Fruit fly (Drosophila melanogaster) whole organism, embryonic: ENCODE measurements around the gene CG10137.

ENCODE experiments used
- CG10267 ChIP-seq: fragments of 200-800 bp; sonication (Bioruptor generic); optimal IDR thresholded peaks from 2 replicates; lab custom pipeline; 2018; ENCODE audit warnings: missing biosample characterization, mild to moderate bottlenecking, missing genetic modification characterization, moderate library complexity
- CG10431 ChIP-seq: fragments of 200-800 bp; sonication (Bioruptor generic); optimal IDR thresholded peaks from 3 replicates; lab custom pipeline; 2018; ENCODE audit warnings: missing biosample characterization, mild to moderate bottlenecking, missing genetic modification characterization
- CG10654 ChIP-seq: fragments of 200-800 bp; sonication (Bioruptor generic); optimal IDR thresholded peaks from 2 replicates; lab custom pipeline; 2016; ENCODE audit warnings: missing biosample characterization, missing genetic modification characterization
- CG13123 ChIP-seq: fragments of 200-800 bp; sonication (Bioruptor generic); optimal IDR thresholded peaks from 2 replicates; lab custom pipeline; 2016; ENCODE audit warnings: missing biosample characterization, missing genetic modification characterization
- CG13287 ChIP-seq: fragments of 200-800 bp; sonication (Bioruptor generic); IDR thresholded peaks from 2 replicates; pipeline ENCODE4 v1.3.6; 2022; ENCODE audit warnings: missing biosample characterization, missing genetic modification characterization; ENCODE audit not compliant: partially characterized antibody
- CG14667 ChIP-seq: fragments of 200-800 bp; sonication (Bioruptor generic); IDR thresholded peaks from 2 replicates; pipeline ENCODE4 v1.3.6; 2022; ENCODE audit warnings: missing biosample characterization, missing genetic modification characterization
- CG14710 ChIP-seq: fragments of 200-800 bp; sonication (Bioruptor generic); optimal IDR thresholded peaks from 3 replicates; lab custom pipeline; 2019; ENCODE audit warnings: missing biosample characterization, mild to moderate bottlenecking, missing genetic modification characterization, moderate library complexity
- CG1603 ChIP-seq: fragments of 200-800 bp; sonication (Bioruptor generic); optimal IDR thresholded peaks from 2 replicates; lab custom pipeline; 2019; ENCODE audit warnings: missing biosample characterization, mild to moderate bottlenecking, missing genetic modification characterization, moderate library complexity
- CG18262 ChIP-seq: fragments of 200-800 bp; optimal IDR thresholded peaks from 3 replicates; lab custom pipeline; 2019; ENCODE audit warnings: missing biosample characterization, mild to moderate bottlenecking, missing genetic modification characterization, moderate library complexity
- CG33557 ChIP-seq: fragments of 200-800 bp; sonication (Bioruptor generic); optimal IDR thresholded peaks from 2 replicates; lab custom pipeline; 2019; ENCODE audit warnings: missing biosample characterization, mild to moderate bottlenecking, missing genetic modification characterization, moderate library complexity
- CG42726 ChIP-seq: fragments of 200-800 bp; sonication (Bioruptor generic); IDR thresholded peaks from 2 replicates; pipeline ENCODE4 v1.3.6; 2022; ENCODE audit warnings: missing biosample characterization, missing genetic modification characterization; ENCODE audit not compliant: partially characterized antibody
- CG6791 ChIP-seq: fragments of 200-800 bp; sonication (Bioruptor generic); IDR thresholded peaks from 3 replicates; pipeline ENCODE4 v1.3.6; 2022; ENCODE audit warnings: missing biosample characterization, missing genetic modification characterization; ENCODE audit not compliant: partially characterized antibody
- CG7963 ChIP-seq: fragments of 200-800 bp; sonication (Bioruptor generic); IDR thresholded peaks from 3 replicates; pipeline ENCODE4 v1.3.6; 2022; ENCODE audit warnings: missing biosample characterization, missing genetic modification characterization; ENCODE audit not compliant: partially characterized antibody
- Chrac-16 ChIP-seq: fragments of 200-800 bp; sonication (Bioruptor generic); optimal IDR thresholded peaks from 3 replicates; lab custom pipeline; 2016; ENCODE audit warnings: missing biosample characterization, missing genetic modification characterization
- CrebB ChIP-seq: fragments of 200-800 bp; sonication (Bioruptor generic); optimal IDR thresholded peaks from 3 replicates; lab custom pipeline; 2018; ENCODE audit warnings: missing biosample characterization, mild to moderate bottlenecking, missing genetic modification characterization
- Dll ChIP-seq: fragments of 200-800 bp; sonication (Bioruptor generic); IDR thresholded peaks from 4 replicates; pipeline ENCODE4 v1.3.6; 2022; ENCODE audit warnings: missing biosample characterization, missing genetic modification characterization; ENCODE audit not compliant: partially characterized antibody
- Dp ChIP-seq: fragments of 200-800 bp; sonication (Bioruptor generic); optimal IDR thresholded peaks from 2 replicates; lab custom pipeline; 2018; ENCODE audit warnings: missing biosample characterization, mild to moderate bottlenecking, missing genetic modification characterization, moderate library complexity
- Dref ChIP-seq: fragments of 200-800 bp; sonication (Bioruptor generic); IDR thresholded peaks from 2 replicates; pipeline ENCODE4 v1.3.6; 2022; ENCODE audit warnings: missing biosample characterization, missing genetic modification characterization
- HLH4C ChIP-seq: fragments of 200-800 bp; sonication (Bioruptor generic); IDR thresholded peaks from 3 replicates; pipeline ENCODE4 v1.3.6; 2022; ENCODE audit warnings: missing biosample characterization, missing genetic modification characterization; ENCODE audit not compliant: partially characterized antibody
- MBD-R2 ChIP-seq: fragments of 200-800 bp; sonication (Bioruptor generic); IDR thresholded peaks from 2 replicates; pipeline ENCODE4 v1.3.6; 2022; ENCODE audit warnings: missing biosample characterization, missing genetic modification characterization
- MESR4 ChIP-seq: fragments of 200-800 bp; sonication (Bioruptor generic); optimal IDR thresholded peaks from 2 replicates; lab custom pipeline; 2018; ENCODE audit warnings: missing biosample characterization, mild to moderate bottlenecking, missing genetic modification characterization, moderate library complexity
- Opbp ChIP-seq: fragments of 200-800 bp; sonication (Bioruptor generic); IDR thresholded peaks from 3 replicates; pipeline ENCODE4 v1.3.6; 2022; ENCODE audit warnings: missing biosample characterization, missing genetic modification characterization; ENCODE audit not compliant: partially characterized antibody
- Scr ChIP-seq: fragments of 200-800 bp; sonication (Bioruptor generic); IDR thresholded peaks from 2 replicates; pipeline ENCODE4 v1.3.6; 2022; ENCODE audit warnings: missing biosample characterization, missing genetic modification characterization; ENCODE audit not compliant: partially characterized antibody
- Sox102F ChIP-seq: fragments of 200-800 bp; sonication (Bioruptor generic); optimal IDR thresholded peaks from 2 replicates; lab custom pipeline; 2018; ENCODE audit warnings: missing biosample characterization, mild to moderate bottlenecking, missing genetic modification characterization, moderate library complexity
- Sry-δ ChIP-seq: fragments of 200-800 bp; sonication (Bioruptor generic); optimal IDR thresholded peaks from 2 replicates; lab custom pipeline; 2016; ENCODE audit warnings: missing biosample characterization, missing genetic modification characterization
- Stat92E ChIP-seq, 3 experiments: fragments of >200 bp in 2 of 3; fragments of 200-800 bp in 1 of 3; sonication (Bioruptor generic) in 1 of 3; optimal IDR thresholded peaks; 2 replicates each; lab custom pipeline; 2017 to 2019; ENCODE audit warnings: missing biosample characterization in 3 of 3, missing genetic modification characterization in 3 of 3, mild to moderate bottlenecking in 1 of 3, moderate library complexity in 1 of 3
- YL-1 ChIP-seq: fragments of 200-800 bp; sonication (Bioruptor generic); optimal IDR thresholded peaks from 3 replicates; lab custom pipeline; 2017; ENCODE audit warnings: missing biosample characterization, mild to moderate bottlenecking, missing genetic modification characterization
- bbx ChIP-seq: fragments of 200-800 bp; sonication (Bioruptor generic); IDR thresholded peaks from 2 replicates; pipeline ENCODE4 v1.3.6; 2022; ENCODE audit warnings: missing biosample characterization, missing genetic modification characterization; ENCODE audit not compliant: partially characterized antibody
- crp ChIP-seq, 2 experiments: fragments of 200-800 bp; sonication (Bioruptor generic); optimal IDR thresholded peaks; 2 replicates in 1 of 2; 3 replicates in 1 of 2; lab custom pipeline; 2017; ENCODE audit warnings: missing biosample characterization in 2 of 2, missing genetic modification characterization in 2 of 2, mild to moderate bottlenecking in 1 of 2, moderate library complexity in 1 of 2
- hb ChIP-seq: fragments of 200-800 bp; sonication (Bioruptor generic); IDR thresholded peaks from 3 replicates; pipeline ENCODE4 v1.3.6; 2022; ENCODE audit warnings: missing biosample characterization, missing genetic modification characterization; ENCODE audit not compliant: partially characterized antibody
- kah ChIP-seq: fragments of 200-800 bp; sonication (Bioruptor generic); optimal IDR thresholded peaks from 2 replicates; lab custom pipeline; 2018; ENCODE audit warnings: missing biosample characterization, mild to moderate bottlenecking, missing genetic modification characterization
- knrl ChIP-seq: fragments of 200-800 bp; sonication (Bioruptor generic); IDR thresholded peaks from 3 replicates; pipeline ENCODE4 v1.3.6; 2022; ENCODE audit warnings: missing biosample characterization, missing genetic modification characterization; ENCODE audit not compliant: partially characterized antibody
- nerfin-2 ChIP-seq: fragments of 200-800 bp; sonication (Bioruptor generic); IDR thresholded peaks from 2 replicates; pipeline ENCODE4 v1.3.6; 2022; ENCODE audit warnings: missing biosample characterization, missing genetic modification characterization; ENCODE audit not compliant: partially characterized antibody
- pzg ChIP-seq: fragments of 200-800 bp; sonication (Bioruptor generic); optimal IDR thresholded peaks from 3 replicates; lab custom pipeline; 2018; ENCODE audit warnings: missing biosample characterization, mild to moderate bottlenecking, missing genetic modification characterization, moderate library complexity
- sna ChIP-seq: fragments of 200-800 bp; sonication (Bioruptor generic); IDR thresholded peaks from 2 replicates; pipeline ENCODE4 v1.3.6; 2022; ENCODE audit warnings: missing biosample characterization, missing genetic modification characterization; ENCODE audit not compliant: partially characterized antibody
- tna ChIP-seq: fragments of 200-800 bp; sonication (Bioruptor generic); IDR thresholded peaks from 2 replicates; pipeline ENCODE4 v1.3.6; 2022; ENCODE audit warnings: missing biosample characterization, missing genetic modification characterization; ENCODE audit not compliant: partially characterized antibody
- trem ChIP-seq: fragments of 200-800 bp; optimal IDR thresholded peaks from 3 replicates; lab custom pipeline; 2019; ENCODE audit warnings: missing biosample characterization, mild to moderate bottlenecking, missing genetic modification characterization, moderate library complexity
- unc-4 ChIP-seq: fragments of 200-800 bp; sonication (Bioruptor generic); IDR thresholded peaks from 2 replicates; pipeline ENCODE4 v1.3.6; 2022; ENCODE audit warnings: missing biosample characterization, missing genetic modification characterization; ENCODE audit not compliant: partially characterized antibody

CG10137 gene

dm6 chr2L:19579995-19580578, 53.6 kb downstream of the CG10137 start, which contains the start of gene Pmvk (continued):
- TF ChIP-seq MBD-R2 (peak; percentile 71), Sry-δ (GFP tag; lab: Kevin White, UChicago) (peak; percentile 58), CG7963 (peak; percentile 94), CG13123 (no peak), Dll (peak; percentile 73), hb (GFP tag; lab: Robert Waterston, UW) (peak; percentile 85; the same call in 2 of the 3 replicates), YL-1 (GFP tag; lab: Kevin White, UChicago) (peak; percentile 26), CG33557 (GFP tag; lab: Kevin White, UChicago) (peak; percentile 36), trem (tag; lab: Kevin White, UChicago) (peak; percentile 69), bbx (GFP tag; lab: Robert Waterston, UW) (peak; percentile 94), CG10267 (tag; lab: Kevin White, UChicago) (peak; percentile 42), Dp (GFP tag; lab: Kevin White, UChicago) (peak; percentile 99), CG10431 (GFP tag; lab: Kevin White, UChicago) (peak; percentile 41), CG14710 (tag; lab: Kevin White, UChicago) (peak; percentile 42), Chrac-16 (GFP tag; lab: Kevin White, UChicago) (no peak), Sox102F (no peak), knrl (GFP tag; lab: Robert Waterston, UW) (peak; percentile 46; the same call in 2 of the 3 replicates), CrebB (tag; lab: Kevin White, UChicago) (no peak), pzg (GFP tag; lab: Kevin White, UChicago) (peak; percentile 65), Opbp (GFP tag; lab: Robert Waterston, UW) (peak; percentile 89; the same call in 2 of the 3 replicates), HLH4C (GFP tag; lab: Robert Waterston, UW) (peak; percentile 97), CG10654 (GFP tag; lab: Kevin White, UChicago) (no peak), unc-4 (GFP tag; lab: Robert Waterston, UW) (peak; percentile 67), tna (GFP tag; lab: Robert Waterston, UW) (peak; percentile 97), CG1603 (tag; lab: Kevin White, UChicago) (peak; percentile 52), Scr (GFP tag; lab: Robert Waterston, UW) (peak; percentile 79), CG6791 (GFP tag; lab: Robert Waterston, UW) (peak; percentile 94), CG14667 (GFP tag; lab: Robert Waterston, UW) (no peak), crp (GFP tag; optimal IDR thresholded peaks at IDR 0.05; lab: Kevin White, UChicago) (peak in 1 of 2 experiments; percentile 87), CG18262 (tag; lab: Kevin White, UChicago) (peak; percentile 5), CG13287 (GFP tag; lab: Robert Waterston, UW) (peak; percentile 86), sna (GFP tag; lab: Robert Waterston, UW) (peak; percentile 83), kah (GFP tag; lab: Kevin White, UChicago) (peak; percentile 1), CG42726 (GFP tag; lab: Robert Waterston, UW) (peak; percentile 43; the same call in 1 of the 2 replicates), Dref (GFP tag; lab: Robert Waterston, UW) (peak; percentile 93), MESR4 (GFP tag; lab: Kevin White, UChicago) (peak; percentile 52), Stat92E (GFP tag; optimal IDR thresholded peaks at IDR 0.05; lab: Kevin White, UChicago) (peak in 1 of 3 experiments; percentile 93), nerfin-2 (peak; percentile 98)
- TF ChIP-seq, all 482 proteins: peak for 57
